Fruit fly (Drosophila melanogaster) whole organism, embryonic: Measurements from ENCODE around the gene fit.

Experiments
- Atf-2 ChIP-seq: fragments of 200-800 bp; sonication (Bioruptor generic); optimal IDR thresholded peaks from 2 replicates; lab custom pipeline; 2016; ENCODE audit warnings: missing biosample characterization, missing genetic modification characterization
- Awh ChIP-seq: fragments of 200-800 bp; sonication (Bioruptor generic); IDR thresholded peaks from 2 replicates; pipeline ENCODE4, ENCODE4 v1.3.6; 2022; ENCODE audit warnings: missing biosample characterization, missing genetic modification characterization
- BEAF-32 ChIP-seq: fragments of 200-800 bp; sonication (Bioruptor generic); optimal IDR thresholded peaks from 3 replicates; lab custom pipeline; 2017; ENCODE audit warnings: missing biosample characterization, missing genetic modification characterization, mild to moderate bottlenecking, moderate library complexity, missing genetic modification reagents
- CG10462 ChIP-seq: fragments of 200-800 bp; sonication (Bioruptor generic); optimal IDR thresholded peaks from 2 replicates; lab custom pipeline; 2016; ENCODE audit warnings: missing biosample characterization, missing genetic modification characterization
- CG11093 ChIP-seq: fragments of 200-800 bp; sonication (Bioruptor generic); IDR thresholded peaks from 3 replicates; pipeline ENCODE4 v1.3.6; 2022; ENCODE audit warnings: missing biosample characterization, missing genetic modification characterization
- CG11504 ChIP-seq: fragments of 200-800 bp; sonication (Bioruptor generic); optimal IDR thresholded peaks from 3 replicates; lab custom pipeline; 2019; ENCODE audit warnings: missing biosample characterization, mild to moderate bottlenecking, missing genetic modification characterization, moderate library complexity
- CG13624 ChIP-seq: fragments of 200-800 bp; sonication (Bioruptor generic); optimal IDR thresholded peaks from 2 replicates; lab custom pipeline; 2016; ENCODE audit warnings: missing biosample characterization, missing genetic modification characterization
- CG14014 ChIP-seq: fragments of 200-800 bp; sonication (Bioruptor generic); IDR thresholded peaks from 2 replicates; pipeline ENCODE4 v1.3.6; 2022; ENCODE audit warnings: missing biosample characterization, missing genetic modification characterization
- CG15011 ChIP-seq: fragments of 200-800 bp; sonication (Bioruptor generic); optimal IDR thresholded peaks from 3 replicates; lab custom pipeline; 2018; ENCODE audit warnings: missing biosample characterization, mild to moderate bottlenecking, missing genetic modification characterization
- CG1529 ChIP-seq: fragments of 200-800 bp; sonication (Bioruptor generic); optimal IDR thresholded peaks from 3 replicates; lab custom pipeline; 2018; ENCODE audit warnings: missing biosample characterization, missing genetic modification characterization
- CG1602 ChIP-seq: fragments of 200-800 bp; sonication (Bioruptor generic); optimal IDR thresholded peaks from 3 replicates; lab custom pipeline; 2016; ENCODE audit warnings: missing biosample characterization, missing genetic modification characterization
- CG16779 ChIP-seq: fragments of 200-800 bp; sonication (Bioruptor generic); IDR thresholded peaks from 2 replicates; pipeline ENCODE4 v1.3.6; 2022; ENCODE audit warnings: missing biosample characterization, missing genetic modification characterization
- CG18619 ChIP-seq: fragments of 200-800 bp; sonication (Bioruptor generic); optimal IDR thresholded peaks from 3 replicates; lab custom pipeline; 2017; ENCODE audit warnings: missing biosample characterization, mild to moderate bottlenecking, missing genetic modification characterization
- CG2889 ChIP-seq: fragments of 200-800 bp; sonication (Bioruptor generic); IDR thresholded peaks from 3 replicates; pipeline ENCODE4 v1.3.6; 2022; ENCODE audit warnings: missing biosample characterization, missing genetic modification characterization
- CG30403 ChIP-seq: fragments of 200-800 bp; sonication (Bioruptor generic); optimal IDR thresholded peaks from 3 replicates; lab custom pipeline; 2016; ENCODE audit warnings: missing biosample characterization, missing genetic modification characterization
- CG6272 ChIP-seq: fragments of 200-800 bp; sonication (Bioruptor generic); IDR thresholded peaks from 2 replicates; pipeline ENCODE4 v1.3.6; 2022; ENCODE audit warnings: missing biosample characterization, missing genetic modification characterization
- CG6854 ChIP-seq: fragments of 200-800 bp; sonication (Bioruptor generic); optimal IDR thresholded peaks from 3 replicates; lab custom pipeline; 2017; ENCODE audit warnings: missing biosample characterization, mild to moderate bottlenecking, missing genetic modification characterization
- CG7745 ChIP-seq: fragments of 200-800 bp; sonication (Bioruptor generic); optimal IDR thresholded peaks from 2 replicates; lab custom pipeline; 2018; ENCODE audit warnings: missing biosample characterization, mild to moderate bottlenecking, missing genetic modification characterization, moderate library complexity
- CG8281 ChIP-seq: fragments of 200-800 bp; sonication (Bioruptor generic); optimal IDR thresholded peaks from 2 replicates; lab custom pipeline; 2018; ENCODE audit warnings: missing biosample characterization, mild to moderate bottlenecking, missing genetic modification characterization, moderate library complexity
- CG9215 ChIP-seq: fragments of 200-800 bp; sonication (Bioruptor generic); IDR thresholded peaks from 2 replicates; pipeline ENCODE4 v1.3.6; 2022; ENCODE audit warnings: missing biosample characterization, missing genetic modification characterization
- CTCF ChIP-seq: fragments of 200-800 bp; sonication (Bioruptor generic); optimal IDR thresholded peaks from 2 replicates; lab custom pipeline; 2017; ENCODE audit warnings: missing biosample characterization, mild to moderate bottlenecking, missing genetic modification characterization, moderate library complexity
- Dip3 ChIP-seq: fragments of 200-800 bp; sonication (Bioruptor generic); optimal IDR thresholded peaks from 3 replicates; lab custom pipeline; 2016; ENCODE audit warnings: missing biosample characterization, missing genetic modification characterization
- ERR ChIP-seq: fragments of 200-800 bp; sonication (Bioruptor generic); optimal IDR thresholded peaks from 2 replicates; lab custom pipeline; 2016; ENCODE audit warnings: missing biosample characterization, missing genetic modification characterization
- Eip74EF ChIP-seq, 2 experiments: fragments of 200-800 bp in 1 of 2; fragments of >200 bp in 1 of 2; sonication (Bioruptor generic) in 1 of 2; optimal IDR thresholded peaks; 2 replicates each; lab custom pipeline; 2017 to 2019; ENCODE audit warnings: missing biosample characterization in 2 of 2, missing genetic modification characterization in 2 of 2, mild to moderate bottlenecking in 1 of 2, moderate library complexity in 1 of 2
- HLH3B ChIP-seq: fragments of 200-800 bp; sonication (Bioruptor generic); IDR thresholded peaks from 2 replicates; pipeline ENCODE4 v1.3.6; 2022; ENCODE audit warnings: missing biosample characterization, missing genetic modification characterization
- Lhr ChIP-seq: fragments of 200-800 bp; sonication (Bioruptor generic); optimal IDR thresholded peaks from 3 replicates; lab custom pipeline; 2017; ENCODE audit warnings: mild to moderate bottlenecking, missing biosample characterization, missing genetic modification reagents, missing genetic modification characterization
- Lim3 ChIP-seq: fragments of 200-800 bp; sonication (Bioruptor generic); IDR thresholded peaks from 2 replicates; pipeline ENCODE4 v1.3.6; 2022; ENCODE audit warnings: missing biosample characterization, missing genetic modification characterization
- Mrtf ChIP-seq: fragments of 200-800 bp; sonication (Bioruptor generic); IDR thresholded peaks from 3 replicates; pipeline ENCODE4 v1.3.6; 2022; ENCODE audit warnings: missing biosample characterization, missing genetic modification characterization
- Nf-YC ChIP-seq: fragments of 200-800 bp; optimal IDR thresholded peaks from 3 replicates; lab custom pipeline; 2019; ENCODE audit warnings: missing biosample characterization, mild to moderate bottlenecking, missing genetic modification characterization, moderate library complexity
- Scr ChIP-seq: fragments of 200-800 bp; sonication (Bioruptor generic); IDR thresholded peaks from 2 replicates; pipeline ENCODE4 v1.3.6; 2022; ENCODE audit warnings: missing biosample characterization, missing genetic modification characterization; ENCODE audit not compliant: partially characterized antibody
- al ChIP-seq: fragments of 200-800 bp; sonication (Bioruptor generic); IDR thresholded peaks from 2 replicates; pipeline ENCODE4 v1.3.6; 2022; ENCODE audit warnings: missing biosample characterization, missing genetic modification characterization
- ato ChIP-seq: fragments of 200-800 bp; sonication (Bioruptor generic); IDR thresholded peaks from 2 replicates; pipeline ENCODE4 v1.3.6; 2022; ENCODE audit warnings: missing biosample characterization, missing genetic modification characterization; ENCODE audit not compliant: partially characterized antibody
- caup ChIP-seq: fragments of 200-800 bp; sonication (Bioruptor generic); optimal IDR thresholded peaks from 3 replicates; lab custom pipeline; 2017; ENCODE audit warnings: missing biosample characterization, mild to moderate bottlenecking, missing genetic modification characterization, moderate library complexity; ENCODE audit not compliant: severe bottlenecking
- ci ChIP-seq: fragments of 200-800 bp; sonication (Bioruptor generic); IDR thresholded peaks from 3 replicates; pipeline ENCODE4 v1.3.6; 2022; ENCODE audit warnings: missing biosample characterization, missing genetic modification characterization
- croc ChIP-seq: fragments of 200-800 bp; sonication (Bioruptor generic); conservative IDR thresholded peaks from 3 replicates; pipeline ENCODE4 v1.3.6; 2022; ENCODE audit warnings: missing biosample characterization, missing genetic modification characterization
- ems ChIP-seq: fragments of 200-800 bp; sonication (Bioruptor generic); optimal IDR thresholded peaks from 3 replicates; lab custom pipeline; 2016; ENCODE audit warnings: missing biosample characterization, missing genetic modification characterization
- gsb ChIP-seq: fragments of 200-800 bp; sonication (Bioruptor generic); IDR thresholded peaks from 2 replicates; pipeline ENCODE4 v1.3.6; 2022; ENCODE audit warnings: missing biosample characterization, missing genetic modification characterization
- gt ChIP-seq: fragments of 200-800 bp; sonication (Bioruptor generic); IDR thresholded peaks from 2 replicates; pipeline ENCODE4 v1.3.6; 2022; ENCODE audit warnings: missing biosample characterization, missing genetic modification characterization
- kay ChIP-seq: fragments of 200-800 bp; sonication (Bioruptor generic); optimal IDR thresholded peaks from 2 replicates; lab custom pipeline; 2016; ENCODE audit warnings: missing biosample characterization, missing genetic modification characterization
- lab ChIP-seq: fragments of 200-800 bp; sonication (Bioruptor generic); optimal IDR thresholded peaks from 3 replicates; lab custom pipeline; 2017; ENCODE audit warnings: missing biosample characterization, missing genetic modification characterization, mild to moderate bottlenecking, moderate library complexity, missing genetic modification reagents
- lola ChIP-seq, 3 experiments: fragments of >200 bp in 2 of 3; fragments of 200-800 bp in 1 of 3; sonication (Bioruptor generic) in 1 of 3; optimal IDR thresholded peaks; 2 replicates each; lab custom pipeline; 2017 to 2019; ENCODE audit warnings: missing biosample characterization in 3 of 3, missing genetic modification characterization in 3 of 3, mild to moderate bottlenecking in 1 of 3, moderate library complexity in 1 of 3
- mam ChIP-seq: fragments of 200-800 bp; sonication (Bioruptor generic); optimal IDR thresholded peaks from 3 replicates; lab custom pipeline; 2016; ENCODE audit warnings: missing biosample characterization, missing genetic modification characterization
- p53 ChIP-seq: fragments of 200-800 bp; sonication (Bioruptor generic); optimal IDR thresholded peaks from 2 replicates; lab custom pipeline; 2016; ENCODE audit warnings: missing biosample characterization, missing genetic modification characterization
- pho ChIP-seq: fragments of 200-800 bp; sonication (Bioruptor generic); optimal IDR thresholded peaks from 2 replicates; lab custom pipeline; 2016; ENCODE audit warnings: missing biosample characterization, missing genetic modification characterization
- pros ChIP-seq: fragments of 200-800 bp; sonication (Bioruptor generic); optimal IDR thresholded peaks from 3 replicates; lab custom pipeline; 2019; ENCODE audit warnings: missing biosample characterization, mild to moderate bottlenecking, missing genetic modification characterization, moderate library complexity
- repo ChIP-seq: fragments of 200-800 bp; sonication (Bioruptor generic); optimal IDR thresholded peaks from 2 replicates; lab custom pipeline; 2016; ENCODE audit warnings: missing biosample characterization, missing genetic modification characterization
- slou ChIP-seq: fragments of 200-800 bp; sonication (Bioruptor generic); optimal IDR thresholded peaks from 3 replicates; lab custom pipeline; 2016; ENCODE audit warnings: missing biosample characterization, missing genetic modification characterization
- tap ChIP-seq: fragments of 200-800 bp; optimal IDR thresholded peaks from 3 replicates; lab custom pipeline; 2019; ENCODE audit warnings: missing biosample characterization, mild to moderate bottlenecking, missing genetic modification characterization, moderate library complexity
- tgo ChIP-seq: fragments of 200-800 bp; sonication (Bioruptor generic); IDR thresholded peaks from 3 replicates; pipeline ENCODE4 v1.3.6; 2022; ENCODE audit warnings: missing biosample characterization, missing genetic modification characterization
- tll ChIP-seq, 2 experiments: fragments of 200-800 bp in 1 of 2; fragments of >200 bp in 1 of 2; sonication (Bioruptor generic) in 1 of 2; optimal IDR thresholded peaks; 2 replicates each; lab custom pipeline; 2017 to 2019; ENCODE audit warnings: missing biosample characterization in 2 of 2, missing genetic modification characterization in 2 of 2, mild to moderate bottlenecking in 1 of 2, moderate library complexity in 1 of 2
- toy ChIP-seq: fragments of 200-800 bp; sonication (Bioruptor generic); IDR thresholded peaks from 2 replicates; pipeline ENCODE4 v1.3.6; 2022; ENCODE audit warnings: missing biosample characterization, missing genetic modification characterization
- usp ChIP-seq: fragments of >200 bp; optimal IDR thresholded peaks from 2 replicates; lab custom pipeline; 2017; ENCODE audit warnings: missing biosample characterization, missing genetic modification characterization

The fit gene

dm6 chr3R:21887588-21888007, 3.3 kb upstream of the fit start (continued):
- no peak for TF ChIP-seq ci
- TF ChIP-seq CG8281 (tag; lab: Kevin White, UChicago), result no peak
- no peak for TF ChIP-seq repo (GFP tag; lab: Kevin White, UChicago)
- no peak for TF ChIP-seq Scr (GFP tag; lab: Robert Waterston, UW)
- no peak for TF ChIP-seq tll (GFP tag; optimal IDR thresholded peaks at IDR 0.05; lab: Kevin White, UChicago)
- peak; percentile 60 for TF ChIP-seq CG30403 (GFP tag; lab: Kevin White, UChicago)
- TF ChIP-seq slou (GFP tag; lab: Kevin White, UChicago), result peak; percentile 14
- no peak for TF ChIP-seq Eip74EF (GFP tag; optimal IDR thresholded peaks at IDR 0.05; lab: Kevin White, UChicago)
- TF ChIP-seq ERR, result no peak
- no peak for TF ChIP-seq gt
- TF ChIP-seq pho (GFP tag; lab: Kevin White, UChicago), result no peak
- TF ChIP-seq mam, result peak; percentile 0
- peak; percentile 16 for TF ChIP-seq ems
- TF ChIP-seq usp (GFP tag; lab: Kevin White, UChicago), result no peak
- peak in 1 of 3 experiments; percentile 56 for TF ChIP-seq lola (GFP tag; optimal IDR thresholded peaks at IDR 0.05; lab: Kevin White, UChicago)
- peak; percentile 23; the same call in 1 of the 2 replicates for TF ChIP-seq CG6272 (GFP tag; lab: Robert Waterston, UW)
- peak; percentile 35; the same call in 1 of the 3 replicates for TF ChIP-seq croc
- no peak for TF ChIP-seq CG1529 (GFP tag; lab: Kevin White, UChicago)
- no peak for TF ChIP-seq CG6854 (GFP tag; lab: Kevin White, UChicago)
- TF ChIP-seq Mrtf, result 0 out of 3 replicates have a peak, but pooled peaks have one; percentile 43
- TF ChIP-seq CG14014 (GFP tag; lab: Robert Waterston, UW), result no peak
- TF ChIP-seq p53 (GFP tag; lab: Kevin White, UChicago), result no peak
- TF ChIP-seq Dip3, result no peak
- TF ChIP-seq lab, result no peak
- no peak for TF ChIP-seq CG18619
- TF ChIP-seq CG16779, result no peak
- 0 out of 2 replicates have a peak, but pooled peaks have one; percentile 43 for TF ChIP-seq Awh (GFP tag; lab: Robert Waterston, UW)
- no peak for TF ChIP-seq Nf-YC (tag; lab: Kevin White, UChicago)
- TF ChIP-seq tgo (GFP tag; lab: Robert Waterston, UW), result peak; percentile 36; the same call in 1 of the 3 replicates
- TF ChIP-seq CTCF (GFP tag; lab: Kevin White, UChicago), result no peak
- TF ChIP-seq kay (GFP tag; lab: Kevin White, UChicago), result peak; percentile 35
- TF ChIP-seq Atf-2, result no peak
- TF ChIP-seq pros (GFP tag; lab: Kevin White, UChicago), result no peak
- TF ChIP-seq BEAF-32, result no peak
- TF ChIP-seq CG10462 (GFP tag; lab: Kevin White, UChicago), result no peak
- no peak for TF ChIP-seq tap (tag; lab: Kevin White, UChicago)
- TF ChIP-seq CG2889, result no peak
- no peak for TF ChIP-seq toy (GFP tag; lab: Robert Waterston, UW)
- TF ChIP-seq Lim3 (GFP tag; lab: Robert Waterston, UW), result no peak
- no peak for TF ChIP-seq caup (GFP tag; lab: Kevin White, UChicago)
- no peak for TF ChIP-seq Lhr (GFP tag; lab: Kevin White, UChicago)
- no peak for TF ChIP-seq CG13624 (GFP tag; lab: Kevin White, UChicago)
- TF ChIP-seq al (GFP tag; lab: Robert Waterston, UW), result no peak
- TF ChIP-seq CG11093 (GFP tag; lab: Robert Waterston, UW), result no peak
- no peak for TF ChIP-seq CG7745 (tag; lab: Kevin White, UChicago)
- no peak for TF ChIP-seq gsb (GFP tag; lab: Robert Waterston, UW)
- no peak for TF ChIP-seq ato (GFP tag; lab: Robert Waterston, UW)
- TF ChIP-seq CG11504 (tag; lab: Kevin White, UChicago), result no peak
- peak; percentile 42; the same call in 1 of the 2 replicates for TF ChIP-seq HLH3B (GFP tag; lab: Robert Waterston, UW)
- TF ChIP-seq CG15011 (GFP tag; lab: Kevin White, UChicago), result no peak
- no peak; the same call in 1 of the 2 replicates for TF ChIP-seq CG9215 (GFP tag; lab: Robert Waterston, UW)
- TF ChIP-seq CG1602 (GFP tag; lab: Kevin White, UChicago), result no peak
